Fruit fly (Drosophila melanogaster): ENCODE measurements around the gene CG14265.
A peak's percentile ranks its signal among the peaks of the same experiment; 100 is the strongest.

CG14265 gene

DNA sequence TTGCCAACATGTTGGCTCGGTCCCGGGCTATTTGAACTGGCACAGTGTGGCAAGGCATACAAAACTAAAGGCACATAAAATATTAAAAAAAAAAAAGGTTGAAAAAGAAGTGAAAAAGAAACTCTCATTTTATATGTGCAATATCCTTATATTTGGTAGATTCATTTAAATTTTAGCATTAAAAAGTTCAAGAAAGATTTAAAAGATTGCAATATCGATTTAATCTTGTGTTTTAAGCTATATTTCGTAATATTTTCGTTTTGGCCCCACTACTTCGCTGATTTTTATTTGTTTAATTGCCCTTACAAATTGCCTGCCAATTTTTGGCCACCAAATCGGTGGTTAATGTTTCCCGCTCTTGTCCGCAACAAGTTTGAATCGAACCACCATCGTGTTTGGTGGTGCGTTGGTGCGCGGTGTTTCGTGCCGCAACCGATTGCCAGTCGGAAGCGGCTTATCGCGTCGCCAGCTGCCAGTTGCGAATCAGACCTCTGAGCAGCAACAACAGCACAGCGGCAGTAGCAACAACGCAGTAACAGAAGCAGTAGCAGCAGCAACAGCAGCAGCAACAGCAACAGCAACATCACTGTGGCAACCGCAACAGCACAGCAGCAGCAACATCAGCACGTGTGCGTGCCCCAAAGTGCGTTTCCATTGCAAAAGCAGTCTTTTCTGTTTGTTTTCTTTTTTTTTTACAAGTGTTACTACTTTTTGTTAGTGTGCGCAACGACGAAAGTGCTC lies 19.3 kb upstream of the CG14265 start (continued):
- TF ChIP-seq CG3407 (GFP tag; optimal IDR thresholded peaks at IDR 0.05): peak; percentile 88
- no peak for TF ChIP-seq sc (optimal IDR thresholded peaks at IDR 0.05)
- peak; percentile 86 for TF ChIP-seq sc (GFP tag; optimal IDR thresholded peaks at IDR 0.05)
- TF ChIP-seq dpn (GFP tag; optimal IDR thresholded peaks at IDR 0.05): peak; percentile 89 to 94
- TF ChIP-seq pho (GFP tag; optimal IDR thresholded peaks at IDR 0.05): peak; percentile 98
- peak; percentile 93 for TF ChIP-seq Mad (GFP tag; optimal IDR thresholded peaks at IDR 0.05)
- peak; percentile 84 for TF ChIP-seq CG17612 (GFP tag; IDR thresholded peaks at IDR 0.05)
- peak; percentile 92 for TF ChIP-seq nmo (GFP tag; optimal IDR thresholded peaks at IDR 0.05)
- TF ChIP-seq tna (GFP tag; IDR thresholded peaks at IDR 0.05; ENCODE audit: partially characterized antibody): no peak
- TF ChIP-seq CG14441 (GFP tag; IDR thresholded peaks at IDR 0.05): peak; percentile 90
- peak; percentile 82 for TF ChIP-seq exex (tag; optimal IDR thresholded peaks at IDR 0.05)
- peak; percentile 83 for TF ChIP-seq CG3163 (GFP tag; optimal IDR thresholded peaks at IDR 0.05)
- TF ChIP-seq CG1529 (GFP tag; optimal IDR thresholded peaks at IDR 0.05): peak; percentile 91
- TF ChIP-seq Sry-β (GFP tag; optimal IDR thresholded peaks at IDR 0.05): peak; percentile 37
- TF ChIP-seq tap (tag; optimal IDR thresholded peaks at IDR 0.05): peak; percentile 78
- no peak for TF ChIP-seq ac (GFP tag; optimal IDR thresholded peaks at IDR 0.05)
- TF ChIP-seq Dp (GFP tag; optimal IDR thresholded peaks at IDR 0.05): peak; percentile 3
- TF ChIP-seq dati (GFP tag; IDR thresholded peaks at IDR 0.05): peak; percentile 11; the same call in 1 of the 2 replicates
- TF ChIP-seq CG31365 (tag; optimal IDR thresholded peaks at IDR 0.05): peak; percentile 58
- TF ChIP-seq Ets97D (GFP tag; optimal IDR thresholded peaks at IDR 0.05): peak; percentile 73
- peak; percentile 88 for TF ChIP-seq CG2712 (tag; optimal IDR thresholded peaks at IDR 0.05)
- TF ChIP-seq hb (GFP tag; IDR thresholded peaks at IDR 0.05; ENCODE audit: partially characterized antibody): no peak
- peak; percentile 88 for TF ChIP-seq CG15514 (GFP tag; optimal IDR thresholded peaks at IDR 0.05)
- TF ChIP-seq CG9817 (tag; optimal IDR thresholded peaks at IDR 0.05): peak; percentile 92
- no peak for TF ChIP-seq Elba2 (GFP tag; optimal IDR thresholded peaks at IDR 0.05)
- peak; percentile 96 for TF ChIP-seq tio (GFP tag; optimal IDR thresholded peaks at IDR 0.05)
- TF ChIP-seq klu (GFP tag; IDR thresholded peaks at IDR 0.05): peak; percentile 92
- TF ChIP-seq gcm2 (GFP tag; optimal IDR thresholded peaks at IDR 0.05): peak; percentile 87
- peak; percentile 64; the same call in 1 of the 3 replicates for TF ChIP-seq gce (GFP tag; IDR thresholded peaks at IDR 0.05)
- TF ChIP-seq wdn (GFP tag; IDR thresholded peaks at IDR 0.05): peak; percentile 90
- peak in 1 of 3 experiments; percentile 82 for TF ChIP-seq lola (GFP tag; optimal IDR thresholded peaks at IDR 0.05)
- no peak for TF ChIP-seq cg (GFP tag; optimal IDR thresholded peaks at IDR 0.05)
- peak; percentile 47; the same call in 2 of the 3 replicates for TF ChIP-seq Optix (GFP tag; IDR thresholded peaks at IDR 0.05)
- peak; percentile 54; the same call in 1 of the 2 replicates for TF ChIP-seq gt (GFP tag; IDR thresholded peaks at IDR 0.05)
- TF ChIP-seq CG7786 (GFP tag; optimal IDR thresholded peaks at IDR 0.05): peak; percentile 95
- TF ChIP-seq CG18599 (GFP tag; optimal IDR thresholded peaks at IDR 0.05): peak; percentile 98
- peak; percentile 98 for TF ChIP-seq CG3281 (GFP tag; optimal IDR thresholded peaks at IDR 0.05)
- peak; percentile 93 for TF ChIP-seq CG9437 (GFP tag; optimal IDR thresholded peaks at IDR 0.05)
- TF ChIP-seq CG2875 (GFP tag; optimal IDR thresholded peaks at IDR 0.05): peak; percentile 90
- peak; percentile 95 for TF ChIP-seq NfI (GFP tag; optimal IDR thresholded peaks at IDR 0.05)
- TF ChIP-seq CG10959 (GFP tag; IDR thresholded peaks at IDR 0.05): peak; percentile 61
- peak; percentile 97 for TF ChIP-seq CoRest (tag; optimal IDR thresholded peaks at IDR 0.05)
- TF ChIP-seq CG31224 (GFP tag; IDR thresholded peaks at IDR 0.05): peak; percentile 87
- TF ChIP-seq mld (GFP tag; IDR thresholded peaks at IDR 0.05; ENCODE audit: partially characterized antibody): no peak
- no peak for TF ChIP-seq zen2 (GFP tag; IDR thresholded peaks at IDR 0.05; ENCODE audit: partially characterized antibody)
- peak; percentile 75 for TF ChIP-seq CG1024 (GFP tag; IDR thresholded peaks at IDR 0.05)
- TF ChIP-seq CG6765 (GFP tag; optimal IDR thresholded peaks at IDR 0.05): peak; percentile 96
- peak; percentile 96 for TF ChIP-seq Hsf (GFP tag; optimal IDR thresholded peaks at IDR 0.05)
